Worm (Caenorhabditis elegans) whole organism, L3 larva: ENCODE results near the gene vps-11.

Experiments
- R02D3.7 ChIP-seq: fragments of 150-350 bp; optimal IDR thresholded peaks from 2 replicates; lab custom pipeline; 2014; ENCODE audit warnings: missing biosample characterization, missing genetic modification characterization
- ZK546.5 ChIP-seq: sonication (generic microtip); optimal IDR thresholded peaks from 2 replicates; lab custom pipeline; 2017; ENCODE audit warnings: missing biosample characterization, missing genetic modification characterization
- aly-2 ChIP-seq: fragments of 150-350 bp; optimal IDR thresholded peaks from 2 replicates; lab custom pipeline; 2014; ENCODE audit warnings: missing biosample characterization, missing genetic modification characterization
- ama-1 ChIP-seq: fragments of 150-350 bp; optimal IDR thresholded peaks from 2 replicates; lab custom pipeline; 2018
- ceh-16 ChIP-seq: sonication (generic microtip); optimal IDR thresholded peaks from 2 replicates; lab custom pipeline; 2017; ENCODE audit warnings: missing biosample characterization, missing genetic modification characterization
- ceh-28 ChIP-seq: fragments of 150-350 bp; optimal IDR thresholded peaks from 2 replicates; lab custom pipeline; 2014; ENCODE audit warnings: missing biosample characterization, missing genetic modification reagents, missing genetic modification characterization
- ceh-82 ChIP-seq: fragments of 150-350 bp; optimal IDR thresholded peaks from 2 replicates; lab custom pipeline; 2014; ENCODE audit warnings: missing biosample characterization, missing genetic modification characterization
- ceh-9 ChIP-seq: sonication (generic microtip); optimal IDR thresholded peaks from 2 replicates; lab custom pipeline; 2018; ENCODE audit warnings: missing biosample characterization, missing genetic modification characterization
- daf-12 ChIP-seq: fragments of 150-350 bp; optimal IDR thresholded peaks from 2 replicates; lab custom pipeline; 2014; ENCODE audit warnings: missing biosample characterization, missing genetic modification reagents, missing genetic modification characterization
- egl-27 ChIP-seq: sonication (generic microtip); optimal IDR thresholded peaks from 4 replicates; lab custom pipeline; 2017; ENCODE audit warnings: missing biosample characterization, missing genetic modification reagents, missing genetic modification characterization
- egl-5 ChIP-seq: fragments of 150-350 bp; optimal IDR thresholded peaks from 2 replicates; lab custom pipeline; 2017; ENCODE audit warnings: missing biosample characterization, missing genetic modification reagents, missing genetic modification characterization, inconsistent platforms
- elt-1 ChIP-seq: fragments of 150-350 bp; optimal IDR thresholded peaks from 2 replicates; lab custom pipeline; 2014; ENCODE audit warnings: missing biosample characterization, missing genetic modification characterization
- elt-2 ChIP-seq: sonication (generic microtip); optimal IDR thresholded peaks from 2 replicates; lab custom pipeline; 2016; ENCODE audit warnings: missing genetic modification reagents, mild to moderate bottlenecking, missing genetic modification characterization, missing compliant biosample characterization
- elt-3 ChIP-seq, 3 experiments: fragments of 150-350 bp in 1 of 3; sonication (generic microtip) in 2 of 3; optimal IDR thresholded peaks; 2 replicates in 2 of 3; 4 replicates in 1 of 3; lab custom pipeline; 2014 to 2017; ENCODE audit warnings: missing biosample characterization in 3 of 3, missing genetic modification characterization in 3 of 3
- eor-1 ChIP-seq, 2 experiments: fragments of 150-350 bp; optimal IDR thresholded peaks; 2 replicates each; lab custom pipeline; 2014 to 2018; ENCODE audit warnings: missing biosample characterization in 2 of 2, missing genetic modification characterization in 2 of 2
- fkh-10 ChIP-seq: sonication (generic microtip); optimal IDR thresholded peaks from 2 replicates; lab custom pipeline; 2017; ENCODE audit warnings: missing biosample characterization, missing genetic modification reagents, missing genetic modification characterization
- fkh-2 ChIP-seq: fragments of 150-350 bp; optimal IDR thresholded peaks from 2 replicates; lab custom pipeline; 2014; ENCODE audit warnings: missing biosample characterization, missing genetic modification reagents, missing genetic modification characterization
- fos-1 ChIP-seq: fragments of 150-350 bp; optimal IDR thresholded peaks from 2 replicates; lab custom pipeline; 2014; ENCODE audit warnings: missing biosample characterization, missing genetic modification characterization
- hmg-11 ChIP-seq: sonication (generic microtip); optimal IDR thresholded peaks from 2 replicates; lab custom pipeline; 2016; ENCODE audit warnings: missing genetic modification characterization, missing compliant biosample characterization
- jun-1 ChIP-seq: fragments of 150-350 bp; optimal IDR thresholded peaks from 2 replicates; lab custom pipeline; 2014; ENCODE audit warnings: missing biosample characterization, missing genetic modification reagents, missing genetic modification characterization
- lin-15B ChIP-seq: fragments of 150-350 bp; optimal IDR thresholded peaks from 2 replicates; lab custom pipeline; 2014; ENCODE audit warnings: missing biosample characterization, missing genetic modification characterization
- lin-39 ChIP-seq: fragments of 150-350 bp; optimal IDR thresholded peaks from 2 replicates; lab custom pipeline; 2018; ENCODE audit warnings: missing biosample characterization, missing genetic modification reagents, missing genetic modification characterization
- lsy-12 ChIP-seq: sonication (generic microtip); optimal IDR thresholded peaks from 2 replicates; lab custom pipeline; 2016; ENCODE audit warnings: mild to moderate bottlenecking, missing genetic modification characterization, missing compliant biosample characterization
- mdl-1 ChIP-seq: fragments of 150-350 bp; optimal IDR thresholded peaks from 2 replicates; lab custom pipeline; 2014; ENCODE audit warnings: missing biosample characterization, missing genetic modification characterization
- mml-1 ChIP-seq: fragments of 150-350 bp; sonication (generic microtip); optimal IDR thresholded peaks from 3 replicates; lab custom pipeline; 2014; ENCODE audit warnings: missing biosample characterization, missing genetic modification characterization
- nfya-1 ChIP-seq: sonication (generic microtip); optimal IDR thresholded peaks from 2 replicates; lab custom pipeline; 2017; ENCODE audit warnings: missing genetic modification characterization, mild to moderate bottlenecking, missing compliant biosample characterization, antibody characterized with exemption, moderate library complexity; ENCODE audit not compliant: insufficient read depth
- nhr-11 ChIP-seq: fragments of 150-350 bp; optimal IDR thresholded peaks from 2 replicates; lab custom pipeline; 2014; ENCODE audit warnings: missing biosample characterization, missing genetic modification characterization
- nhr-12 ChIP-seq: fragments of 150-350 bp; optimal IDR thresholded peaks from 2 replicates; lab custom pipeline; 2014; ENCODE audit warnings: missing biosample characterization, missing genetic modification characterization
- nhr-23 ChIP-seq: fragments of 150-350 bp; optimal IDR thresholded peaks from 2 replicates; lab custom pipeline; 2014; ENCODE audit warnings: missing biosample characterization, missing genetic modification reagents, missing genetic modification characterization
- nhr-237 ChIP-seq: fragments of 150-350 bp; optimal IDR thresholded peaks from 2 replicates; lab custom pipeline; 2014; ENCODE audit warnings: missing biosample characterization, missing genetic modification characterization
- nhr-25 ChIP-seq: sonication (generic microtip); optimal IDR thresholded peaks from 2 replicates; lab custom pipeline; 2017; ENCODE audit warnings: missing biosample characterization, missing genetic modification characterization
- nhr-28 ChIP-seq: fragments of 150-350 bp; optimal IDR thresholded peaks from 2 replicates; lab custom pipeline; 2014; ENCODE audit warnings: missing biosample characterization, missing genetic modification characterization
- nhr-43 ChIP-seq: sonication (generic microtip); optimal IDR thresholded peaks from 2 replicates; lab custom pipeline; 2016; ENCODE audit warnings: mild to moderate bottlenecking, missing genetic modification characterization, missing compliant biosample characterization; ENCODE audit not compliant: poor library complexity, severe bottlenecking
- nhr-67 ChIP-seq: fragments of 150-350 bp; optimal IDR thresholded peaks from 2 replicates; lab custom pipeline; 2014; ENCODE audit warnings: missing biosample characterization, missing genetic modification characterization
- nhr-76 ChIP-seq: fragments of 150-350 bp; sonication (generic microtip); optimal IDR thresholded peaks from 5 replicates; lab custom pipeline; 2014; ENCODE audit warnings: missing biosample characterization, missing genetic modification characterization
- nhr-77 ChIP-seq: fragments of 150-350 bp; optimal IDR thresholded peaks from 2 replicates; lab custom pipeline; 2014; ENCODE audit warnings: missing biosample characterization, missing genetic modification characterization
- pha-4 ChIP-seq: fragments of 150-350 bp; optimal IDR thresholded peaks from 2 replicates; lab custom pipeline; 2014; ENCODE audit warnings: missing biosample characterization, missing genetic modification reagents, missing genetic modification characterization
- pqm-1 ChIP-seq: fragments of 150-350 bp; optimal IDR thresholded peaks from 2 replicates; lab custom pipeline; 2017; ENCODE audit warnings: missing biosample characterization, missing genetic modification characterization, inconsistent platforms
- sea-2 ChIP-seq: fragments of 150-350 bp; sonication (generic microtip); optimal IDR thresholded peaks from 4 replicates; lab custom pipeline; 2014; ENCODE audit warnings: missing biosample characterization, missing genetic modification reagents, missing genetic modification characterization
- skn-1 ChIP-seq: fragments of 150-350 bp; optimal IDR thresholded peaks from 2 replicates; lab custom pipeline; 2014; ENCODE audit warnings: missing biosample characterization, missing genetic modification characterization
- snpc-4 ChIP-seq: fragments of 150-350 bp; optimal IDR thresholded peaks from 2 replicates; lab custom pipeline; 2014; ENCODE audit warnings: missing biosample characterization, missing genetic modification characterization
- tbx-2 ChIP-seq: sonication (generic microtip); optimal IDR thresholded peaks from 2 replicates; lab custom pipeline; 2016; ENCODE audit warnings: mild to moderate bottlenecking, missing genetic modification characterization, missing compliant biosample characterization
- unc-39 ChIP-seq: sonication (generic microtip); optimal IDR thresholded peaks from 4 replicates; lab custom pipeline; 2017; ENCODE audit warnings: missing biosample characterization, missing genetic modification characterization
- unc-62 ChIP-seq: fragments of 150-350 bp; sonication (generic microtip); optimal IDR thresholded peaks from 4 replicates; lab custom pipeline; 2014; ENCODE audit warnings: missing biosample characterization, missing genetic modification reagents, missing genetic modification characterization
- zag-1 ChIP-seq: fragments of 150-350 bp; optimal IDR thresholded peaks from 2 replicates; lab custom pipeline; 2014; ENCODE audit warnings: missing biosample characterization, missing genetic modification characterization
- ztf-11 ChIP-seq: fragments of 150-350 bp; optimal IDR thresholded peaks from 2 replicates; lab custom pipeline; 2014; ENCODE audit warnings: missing biosample characterization, missing genetic modification characterization
- ztf-4 ChIP-seq: fragments of 150-350 bp; optimal IDR thresholded peaks from 2 replicates; lab custom pipeline; 2014; ENCODE audit warnings: missing biosample characterization, missing genetic modification characterization

vps-11 gene

DNA sequence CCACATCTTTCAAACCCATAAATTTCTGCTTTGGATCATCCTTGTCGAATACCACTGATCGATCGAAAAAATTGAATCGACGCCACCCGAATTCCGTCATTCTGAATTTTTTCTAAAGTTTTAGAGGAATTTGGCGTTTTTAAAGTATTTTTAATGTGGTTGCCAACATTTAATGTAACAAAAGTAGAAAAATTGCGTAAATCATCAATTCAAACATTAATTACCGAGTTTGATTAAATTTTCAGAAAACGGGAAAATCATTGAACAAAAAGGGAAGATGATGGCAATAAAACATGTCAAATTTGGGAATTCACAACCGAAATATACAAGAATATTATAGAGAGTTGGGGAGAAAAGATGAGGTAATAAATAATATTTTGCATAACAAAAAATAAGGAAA, at the start of gene vps-11:
Gene vps-11, minus strand, starts transcription at position 101 of the 400 bp plus-strand sequence.
- TF ChIP-seq aly-2 (tag; lab: Kevin White, UChicago), result no peak

ce11 chrII:10840067-10840466, 46.8 kb upstream of the vps-11 start:
- TF ChIP-seq ztf-11 (peak; percentile 28), nhr-11 (tag; lab: Kevin White, UChicago) (peak; percentile 46), egl-5 (tag; lab: Kevin White, UChicago) (no peak), tbx-2 (peak; percentile 62), mml-1 (tag; lab: Kevin White, UChicago) (no peak), nhr-23 (tag; lab: Kevin White, UChicago) (peak; percentile 44), fkh-2 (no peak), fkh-10 (GFP tag; lab: Kevin White, UChicago) (peak; percentile 8), nhr-67 (no peak), nhr-43 (tag; lab: Kevin White, UChicago) (peak; percentile 83), sea-2 (GFP tag; lab: Kevin White, UChicago) (no peak), nhr-12 (no peak), R02D3.7 (peak; percentile 43), eor-1 (tag; optimal IDR thresholded peaks at IDR 0.05; lab: Kevin White, UChicago) (no peak), hmg-11 (tag; lab: Kevin White, UChicago) (peak; percentile 90), nfya-1 (tag; lab: Kevin White, UChicago) (peak; percentile 79), unc-62 (GFP tag; lab: Kevin White, UChicago) (peak; percentile 40), nhr-76 (tag; lab: Kevin White, UChicago) (no peak), nhr-25 (tag; lab: Kevin White, UChicago) (peak; percentile 71), zag-1 (tag; lab: Kevin White, UChicago) (no peak), fos-1 (tag; lab: Kevin White, UChicago) (no peak), elt-1 (tag; lab: Kevin White, UChicago) (no peak), pqm-1 (tag; lab: Kevin White, UChicago) (peak; percentile 36), nhr-28 (tag; lab: Kevin White, UChicago) (no peak), ceh-16 (no peak), ceh-9 (tag; lab: Kevin White, UChicago) (no peak), unc-39 (tag; lab: Kevin White, UChicago) (no peak), daf-12 (no peak), nhr-237 (no peak), lin-39 (tag; lab: Kevin White, UChicago) (peak; percentile 94), pha-4 (tag; lab: Kevin White, UChicago) (peak; percentile 78), ztf-4 (tag; lab: Kevin White, UChicago) (peak; percentile 68), snpc-4 (tag; lab: Kevin White, UChicago) (peak; percentile 20), mdl-1 (tag; lab: Kevin White, UChicago) (no peak), ZK546.5 (tag; lab: Kevin White, UChicago) (no peak), egl-27 (tag; lab: Kevin White, UChicago) (no peak), aly-2 (tag; lab: Kevin White, UChicago) (no peak), lsy-12 (tag; lab: Kevin White, UChicago) (peak; percentile 74), ceh-82 (tag; lab: Kevin White, UChicago) (no peak), elt-2 (tag; lab: Kevin White, UChicago) (peak; percentile 58), ama-1 (peak; percentile 52), jun-1 (tag; lab: Kevin White, UChicago) (peak; percentile 72), ceh-28 (no peak), elt-3 (tag; optimal IDR thresholded peaks at IDR 0.05; lab: Kevin White, UChicago) (peak in 1 of 3 experiments; percentile 81), skn-1 (tag; lab: Kevin White, UChicago) (peak; percentile 12), nhr-77 (tag; lab: Kevin White, UChicago) (peak; percentile 77), lin-15B (tag; lab: Kevin White, UChicago) (peak; percentile 45)
- TF ChIP-seq, all 47 proteins: peak for 24
